Worm (Caenorhabditis elegans) whole organism, L1 larva: Measurements from ENCODE around the gene bmk-1.
A peak's percentile ranks its signal among the peaks of the same experiment; 100 is the strongest.

Experiments used
- C04F5.9 ChIP-seq: sonication (generic microtip); optimal IDR thresholded peaks from 2 replicates; lab custom pipeline; 2016; ENCODE audit warnings: missing genetic modification characterization, missing compliant biosample characterization
- C34B4.2 ChIP-seq: sonication (generic microtip); optimal IDR thresholded peaks from 2 replicates; lab custom pipeline; 2017; ENCODE audit warnings: mild to moderate bottlenecking, missing genetic modification characterization, missing compliant biosample characterization
- F16B12.6 ChIP-seq: fragments of 150-350 bp; optimal IDR thresholded peaks from 2 replicates; lab custom pipeline; 2014; ENCODE audit warnings: missing biosample characterization, missing genetic modification characterization
- Y116A8C.19 ChIP-seq: sonication (generic microtip); optimal IDR thresholded peaks from 2 replicates; lab custom pipeline; 2016; ENCODE audit warnings: missing compliant biosample characterization, missing genetic modification characterization, borderline replicate concordance
- ceh-88 ChIP-seq: fragments of 200-800 bp; sonication (Bioruptor generic); IDR thresholded peaks from 2 replicates; pipeline ENCODE4 v1.3.6; 2022; ENCODE audit warnings: missing genetic modification characterization, missing compliant biosample characterization
- dpl-1 ChIP-seq, 3 experiments: fragments of 150-350 bp in 2 of 3; sonication (generic microtip) in 1 of 3; optimal IDR thresholded peaks; 2 replicates each; lab custom pipeline; 2014 to 2017; ENCODE audit warnings: missing biosample characterization in 3 of 3, missing genetic modification characterization in 3 of 3, missing genetic modification reagents in 3 of 3
- dsc-1 ChIP-seq: sonication (generic microtip); optimal IDR thresholded peaks from 2 replicates; lab custom pipeline; 2016; ENCODE audit warnings: mild to moderate bottlenecking, missing genetic modification characterization, missing compliant biosample characterization
- efl-1 ChIP-seq, 4 experiments: fragments of 150-350 bp; optimal IDR thresholded peaks in 3 of 4; peaks in 1 of 4; 1 replicate in 1 of 4; 2 replicates in 3 of 4; lab custom pipeline; 2014; ENCODE audit warnings: missing biosample characterization in 2 of 4, missing genetic modification characterization in 2 of 4, missing genetic modification reagents in 2 of 4
- efl-3 ChIP-seq: fragments of 200-800 bp; sonication (Bioruptor generic); optimal IDR thresholded peaks from 2 replicates; lab custom pipeline; 2018; ENCODE audit warnings: mild to moderate bottlenecking, missing genetic modification characterization, missing compliant biosample characterization
- fkh-4 ChIP-seq: sonication (generic microtip); optimal IDR thresholded peaks from 2 replicates; lab custom pipeline; 2016; ENCODE audit warnings: missing compliant biosample characterization, missing genetic modification characterization, borderline replicate concordance
- hlh-17 ChIP-seq: fragments of 200-800 bp; sonication (Bioruptor generic); optimal IDR thresholded peaks from 2 replicates; lab custom pipeline; 2018; ENCODE audit warnings: missing genetic modification characterization, mild to moderate bottlenecking, missing compliant biosample characterization, moderate library complexity, borderline replicate concordance
- irx-1 ChIP-seq: sonication (generic microtip); optimal IDR thresholded peaks from 2 replicates; lab custom pipeline; 2016; ENCODE audit warnings: missing genetic modification characterization, missing compliant biosample characterization
- lin-14 ChIP-seq: fragments of 200-800 bp; sonication (Bioruptor generic); optimal IDR thresholded peaks from 2 replicates; lab custom pipeline; 2018; ENCODE audit warnings: mild to moderate bottlenecking, missing genetic modification characterization, moderate library complexity, missing compliant biosample characterization
- lin-15B ChIP-seq: fragments of 150-350 bp; sonication (generic microtip); optimal IDR thresholded peaks from 3 replicates; lab custom pipeline; 2014; ENCODE audit warnings: missing biosample characterization, missing genetic modification characterization
- lin-35 ChIP-seq, 2 experiments: fragments of 150-350 bp; optimal IDR thresholded peaks; 2 replicates each; lab custom pipeline; 2014; ENCODE audit warnings: missing biosample characterization in 2 of 2, missing genetic modification characterization in 2 of 2, missing genetic modification reagents in 2 of 2
- lin-39 ChIP-seq: fragments of 150-350 bp; optimal IDR thresholded peaks from 2 replicates; lab custom pipeline; 2014; ENCODE audit warnings: missing biosample characterization, missing genetic modification reagents, missing genetic modification characterization
- lir-3 ChIP-seq: sonication (generic microtip); optimal IDR thresholded peaks from 2 replicates; lab custom pipeline; 2016; ENCODE audit warnings: mild to moderate bottlenecking, missing genetic modification characterization, moderate library complexity, missing compliant biosample characterization; ENCODE audit not compliant: poor library complexity
- lsy-2 ChIP-seq, 2 experiments: fragments of 150-350 bp; optimal IDR thresholded peaks; 2 replicates each; lab custom pipeline; 2014; ENCODE audit warnings: missing biosample characterization in 2 of 2, missing genetic modification characterization in 2 of 2
- mab-9 ChIP-seq: fragments of 200-800 bp; sonication (Bioruptor generic); IDR thresholded peaks from 2 replicates; pipeline ENCODE4 v1.3.6; 2022; ENCODE audit warnings: missing genetic modification reagents, missing genetic modification characterization, missing compliant biosample characterization
- mep-1 ChIP-seq: fragments of 150-350 bp; optimal IDR thresholded peaks from 2 replicates; lab custom pipeline; 2014; ENCODE audit warnings: missing biosample characterization, missing genetic modification characterization
- nhr-11 ChIP-seq: fragments of 150-350 bp; optimal IDR thresholded peaks from 2 replicates; lab custom pipeline; 2014; ENCODE audit warnings: missing biosample characterization, missing genetic modification characterization
- nhr-237 ChIP-seq: fragments of 150-350 bp; optimal IDR thresholded peaks from 2 replicates; lab custom pipeline; 2014; ENCODE audit warnings: missing biosample characterization, missing genetic modification characterization
- nhr-28 ChIP-seq: fragments of 150-350 bp; optimal IDR thresholded peaks from 2 replicates; lab custom pipeline; 2014; ENCODE audit warnings: missing biosample characterization, missing genetic modification characterization
- nhr-47 ChIP-seq: sonication (generic microtip); optimal IDR thresholded peaks from 2 replicates; lab custom pipeline; 2016; ENCODE audit warnings: mild to moderate bottlenecking, missing genetic modification characterization, moderate library complexity, missing compliant biosample characterization
- nhr-84 ChIP-seq: sonication (generic microtip); optimal IDR thresholded peaks from 2 replicates; lab custom pipeline; 2017; ENCODE audit warnings: missing biosample characterization, missing genetic modification characterization
- nhr-85 ChIP-seq: sonication (generic microtip); peaks from one replicate; lab custom pipeline; 2016; ENCODE audit warnings: missing genetic modification characterization, inconsistent platforms, missing compliant biosample characterization
- pqm-1 ChIP-seq: sonication (generic microtip); optimal IDR thresholded peaks from 3 replicates; lab custom pipeline; 2017; ENCODE audit warnings: missing biosample characterization, missing genetic modification characterization
- snu-23 ChIP-seq: sonication (generic microtip); optimal IDR thresholded peaks from 2 replicates; lab custom pipeline; 2016; ENCODE audit warnings: missing genetic modification characterization, missing compliant biosample characterization
- sox-4 ChIP-seq: sonication (generic microtip); optimal IDR thresholded peaks from 2 replicates; lab custom pipeline; 2016; ENCODE audit warnings: missing genetic modification characterization, missing compliant biosample characterization
- sup-37 ChIP-seq: fragments of 200-800 bp; sonication (Bioruptor generic); optimal IDR thresholded peaks from 2 replicates; lab custom pipeline; 2018; ENCODE audit warnings: mild to moderate bottlenecking, missing genetic modification characterization, missing compliant biosample characterization
- swsn-7 ChIP-seq: sonication (generic microtip); optimal IDR thresholded peaks from 2 replicates; lab custom pipeline; 2016; ENCODE audit warnings: missing genetic modification characterization, missing compliant biosample characterization
- tbx-2 ChIP-seq: sonication (generic microtip); optimal IDR thresholded peaks from 2 replicates; lab custom pipeline; 2016; ENCODE audit warnings: missing genetic modification characterization, missing compliant biosample characterization
- unc-30 ChIP-seq: sonication (generic microtip); optimal IDR thresholded peaks from 2 replicates; lab custom pipeline; 2017; ENCODE audit warnings: missing biosample characterization, missing genetic modification characterization
- unc-86 ChIP-seq: sonication (generic microtip); optimal IDR thresholded peaks from 2 replicates; lab custom pipeline; 2016; ENCODE audit warnings: missing genetic modification characterization, missing compliant biosample characterization
- xbp-1 ChIP-seq: sonication (generic microtip); optimal IDR thresholded peaks from 2 replicates; lab custom pipeline; 2016; ENCODE audit warnings: missing genetic modification characterization, missing compliant biosample characterization
- zip-4 ChIP-seq: fragments of 200-800 bp; sonication (Bioruptor generic); optimal IDR thresholded peaks from 2 replicates; lab custom pipeline; 2018; ENCODE audit warnings: mild to moderate bottlenecking, missing genetic modification characterization, moderate library complexity, missing compliant biosample characterization
- ztf-11 ChIP-seq, 2 experiments: sonication (generic microtip); optimal IDR thresholded peaks; 2 replicates each; lab custom pipeline; 2016 to 2017; ENCODE audit warnings: missing genetic modification characterization in 2 of 2, missing biosample characterization in 1 of 2, missing compliant biosample characterization in 1 of 2

The bmk-1 gene

DNA sequence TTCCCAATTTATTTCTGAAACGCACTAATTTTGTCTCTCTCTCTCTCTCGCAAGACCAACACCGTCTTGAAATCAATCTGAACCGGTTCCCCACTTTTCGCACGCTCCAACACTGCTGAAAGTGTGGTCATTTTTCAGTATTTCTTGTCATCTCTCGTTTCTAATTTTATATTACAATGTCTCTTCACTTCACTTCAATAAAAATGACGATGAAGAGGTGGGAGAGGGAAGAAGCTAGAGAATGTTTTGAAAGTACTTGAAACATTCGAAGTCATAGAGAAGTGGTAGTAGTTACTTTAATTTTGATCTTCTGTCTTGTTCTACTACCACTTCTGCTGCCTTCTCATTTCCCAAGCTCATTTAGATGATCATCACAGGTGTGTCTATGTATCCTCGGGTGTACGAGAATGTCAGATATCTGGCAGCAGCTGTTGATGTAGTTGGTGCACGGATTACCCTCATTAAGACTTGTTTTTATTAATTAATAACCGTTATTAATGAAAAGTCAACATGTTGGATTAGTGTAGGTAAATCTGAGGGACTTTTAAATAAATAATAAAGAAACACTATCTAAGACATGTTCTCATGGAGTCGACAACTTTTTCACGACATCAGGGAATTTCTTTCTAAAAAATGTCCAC lies 18.6 kb downstream of the bmk-1 start:
- TF ChIP-seq F16B12.6 (tag; lab: Kevin White, UChicago) (no peak), zip-4 (GFP tag; lab: Kevin White, UChicago) (no peak), tbx-2 (peak; percentile 38), ztf-11 (tag; optimal IDR thresholded peaks at IDR 0.05; lab: Kevin White, UChicago) (peak in 1 of 2 experiments; percentile 43)
- TF ChIP-seq, all 84 proteins: peak for 2

DNA sequence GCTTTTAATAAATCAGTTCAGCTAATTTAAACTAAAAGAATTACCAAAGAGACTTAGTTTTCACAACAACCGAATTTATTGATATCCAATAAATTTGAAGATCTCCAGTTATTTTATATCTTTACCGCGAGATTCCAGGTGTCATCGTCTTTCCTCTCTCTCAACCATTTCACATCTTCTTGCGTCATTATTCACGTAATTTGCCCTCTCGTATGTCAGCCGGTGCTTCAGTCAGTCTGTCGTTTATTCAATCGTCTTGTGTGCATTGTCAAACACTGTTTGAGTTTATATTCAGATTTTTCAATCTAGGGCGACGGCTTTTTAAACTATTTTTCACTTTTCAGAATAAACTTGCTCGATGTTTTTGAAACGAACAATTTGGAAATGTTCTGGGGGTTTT lies 19.4 kb downstream of the bmk-1 start:
- TF ChIP-seq lin-39 (no peak), C34B4.2 (no peak), nhr-28 (tag; lab: Kevin White, UChicago) (no peak), sup-37 (no peak), lir-3 (tag; lab: Kevin White, UChicago) (no peak), efl-3 (GFP tag; lab: Kevin White, UChicago) (no peak), mab-9 (GFP tag; lab: Robert Waterston, UW) (no peak), zip-4 (GFP tag; lab: Kevin White, UChicago) (no peak), lsy-2 (tag; optimal IDR thresholded peaks at IDR 0.05; lab: Kevin White, UChicago) (no peak), snu-23 (GFP tag; lab: Kevin White, UChicago) (no peak), nhr-84 (no peak), xbp-1 (tag; lab: Kevin White, UChicago) (no peak), pqm-1 (no peak), irx-1 (tag; lab: Kevin White, UChicago) (no peak)
- TF ChIP-seq, all 84 proteins: peak for 0

DNA sequence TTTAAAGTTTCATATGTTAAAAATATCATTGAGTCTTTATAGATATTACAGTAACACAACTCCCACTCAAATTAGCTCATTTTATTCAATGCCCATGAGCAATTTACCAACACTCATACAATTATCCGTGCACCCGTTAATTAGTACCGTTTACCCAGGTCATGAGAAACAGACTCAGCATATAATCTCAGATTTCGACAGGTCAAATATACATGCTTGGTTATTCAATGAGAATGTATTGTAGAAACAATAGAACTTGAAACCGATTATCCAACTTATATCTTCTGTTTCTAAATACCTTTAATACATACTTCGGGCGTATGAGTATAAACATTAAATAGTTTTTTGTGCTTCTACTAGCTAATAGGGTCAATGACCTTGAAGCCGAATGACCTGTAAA lies 20.6 kb downstream of the bmk-1 start:
- no peak for TF ChIP-seq dsc-1
- no peak for TF ChIP-seq efl-1 (optimal IDR thresholded peaks at IDR 0.05; lab: Kevin White, UChicago)
- TF ChIP-seq efl-1 (GFP tag; optimal IDR thresholded peaks at IDR 0.05 in 1 of 2; lab: Kevin White, UChicago): peak in 1 of 2 experiments; percentile 73
- TF ChIP-seq, all 84 proteins: peak for 1

DNA sequence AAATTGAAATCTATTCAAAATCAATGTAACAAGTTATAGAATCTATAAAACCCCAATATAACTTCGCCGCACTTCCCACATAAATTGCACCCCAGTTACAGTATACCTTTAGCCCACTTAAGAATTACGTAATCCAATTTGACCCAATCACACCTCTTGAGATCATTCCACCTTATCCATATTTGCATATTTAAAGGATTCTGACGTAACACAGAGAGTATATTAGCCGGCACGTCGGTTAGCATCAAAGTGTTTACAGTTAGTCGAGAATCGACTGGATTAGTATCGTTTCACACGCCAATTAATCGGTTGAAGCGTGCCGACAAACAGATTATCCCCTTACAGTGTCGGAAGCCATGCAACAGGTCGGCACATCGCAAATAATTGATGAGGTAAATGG lies 23.2 kb downstream of the bmk-1 start:
- TF ChIP-seq ceh-88 (GFP tag; lab: Robert Waterston, UW): no peak
- no peak for TF ChIP-seq lin-35 (GFP tag; optimal IDR thresholded peaks at IDR 0.05; lab: Kevin White, UChicago)
- TF ChIP-seq nhr-237: no peak
- no peak for TF ChIP-seq fkh-4
- no peak for TF ChIP-seq Y116A8C.19 (tag; lab: Kevin White, UChicago)
- no peak for TF ChIP-seq swsn-7 (tag; lab: Kevin White, UChicago)
- no peak for TF ChIP-seq unc-86 (tag; lab: Kevin White, UChicago)
- TF ChIP-seq dpl-1 (GFP tag; optimal IDR thresholded peaks at IDR 0.05; lab: Kevin White, UChicago): no peak
- no peak for TF ChIP-seq hlh-17 (GFP tag; lab: Kevin White, UChicago)
- TF ChIP-seq unc-30 (tag; lab: Kevin White, UChicago): no peak
- TF ChIP-seq C04F5.9 (tag; lab: Kevin White, UChicago): no peak
- TF ChIP-seq ztf-11 (tag; optimal IDR thresholded peaks at IDR 0.05; lab: Kevin White, UChicago): no peak
- no peak for TF ChIP-seq mep-1
- no peak for TF ChIP-seq sox-4 (tag; lab: Kevin White, UChicago)
- TF ChIP-seq lin-15B: no peak
- TF ChIP-seq nhr-47 (tag; lab: Kevin White, UChicago): no peak
- TF ChIP-seq lin-14 (GFP tag; lab: Kevin White, UChicago): no peak
- TF ChIP-seq nhr-85 (tag; lab: Kevin White, UChicago): no peak
- no peak for TF ChIP-seq nhr-11
